Fruit fly (Drosophila melanogaster) whole organism, pupa: ENCODE measurements around the gene CG43703.

Experiments used
- CG10348 ChIP-seq: fragments of 200-800 bp; sonication (Bioruptor generic); IDR thresholded peaks from 2 replicates; pipeline ENCODE4 v1.3.6; 2022; ENCODE audit warnings: missing biosample characterization, missing genetic modification characterization
- CG12605 ChIP-seq: fragments of 200-800 bp; sonication (Bioruptor generic); IDR thresholded peaks from 2 replicates; pipeline ENCODE4 v1.3.6; 2022; ENCODE audit warnings: missing biosample characterization, missing genetic modification characterization
- CG13204 ChIP-seq: fragments of 200-800 bp; sonication (Bioruptor generic); optimal IDR thresholded peaks from 2 replicates; lab custom pipeline; 2018; ENCODE audit warnings: missing biosample characterization, mild to moderate bottlenecking, missing genetic modification characterization, moderate library complexity
- CG14655 ChIP-seq: fragments of 200-800 bp; sonication (Bioruptor generic); optimal IDR thresholded peaks from 3 replicates; lab custom pipeline; 2017; ENCODE audit warnings: mild to moderate bottlenecking, missing biosample characterization, missing genetic modification reagents, missing genetic modification characterization
- CG15710 ChIP-seq: fragments of 200-800 bp; sonication (Bioruptor generic); optimal IDR thresholded peaks from 2 replicates; lab custom pipeline; 2018; ENCODE audit warnings: missing biosample characterization, mild to moderate bottlenecking, missing genetic modification characterization, moderate library complexity
- CG17806 ChIP-seq: fragments of 200-800 bp; sonication (Bioruptor generic); optimal IDR thresholded peaks from 2 replicates; lab custom pipeline; 2018; ENCODE audit warnings: missing biosample characterization, mild to moderate bottlenecking, missing genetic modification characterization, moderate library complexity
- CG32121 ChIP-seq: fragments of 200-800 bp; sonication (Bioruptor generic); IDR thresholded peaks from 2 replicates; pipeline ENCODE4 v1.3.6; 2022; ENCODE audit warnings: missing biosample characterization, missing genetic modification characterization
- CG34367 ChIP-seq: fragments of 200-800 bp; sonication (Bioruptor generic); optimal IDR thresholded peaks from 2 replicates; lab custom pipeline; 2018; ENCODE audit warnings: missing biosample characterization, mild to moderate bottlenecking, missing genetic modification characterization
- CG4496 ChIP-seq: fragments of 200-800 bp; sonication (Bioruptor generic); IDR thresholded peaks from 3 replicates; pipeline ENCODE4 v1.3.6; 2022; ENCODE audit warnings: missing biosample characterization, missing genetic modification characterization
- CG8159 ChIP-seq: fragments of 200-800 bp; sonication (Bioruptor generic); optimal IDR thresholded peaks from 3 replicates; lab custom pipeline; 2018; ENCODE audit warnings: missing biosample characterization, mild to moderate bottlenecking, missing genetic modification characterization, moderate library complexity
- CG8301 ChIP-seq: fragments of 200-800 bp; sonication (Bioruptor generic); optimal IDR thresholded peaks from 2 replicates; lab custom pipeline; 2018; ENCODE audit warnings: missing biosample characterization, mild to moderate bottlenecking, missing genetic modification characterization
- CG9948 ChIP-seq: fragments of 200-800 bp; sonication (Bioruptor generic); optimal IDR thresholded peaks from 2 replicates; lab custom pipeline; 2018; ENCODE audit warnings: missing biosample characterization, mild to moderate bottlenecking, missing genetic modification characterization, moderate library complexity
- D1 ChIP-seq: fragments of 200-800 bp; sonication (Bioruptor generic); optimal IDR thresholded peaks from 2 replicates; lab custom pipeline; 2018; ENCODE audit warnings: missing biosample characterization, mild to moderate bottlenecking, missing genetic modification characterization, moderate library complexity
- EcR ChIP-seq: fragments of 200-800 bp; sonication (Bioruptor generic); optimal IDR thresholded peaks from 3 replicates; lab custom pipeline; 2019; ENCODE audit warnings: missing biosample characterization, missing genetic modification characterization, mild to moderate bottlenecking, moderate library complexity, missing genetic modification reagents
- Ets98B ChIP-seq: fragments of 200-800 bp; sonication (Bioruptor generic); IDR thresholded peaks from 2 replicates; pipeline ENCODE4 v1.3.6; 2022; ENCODE audit warnings: missing biosample characterization, missing genetic modification characterization
- Pif1A ChIP-seq: fragments of 200-800 bp; sonication (Bioruptor generic); optimal IDR thresholded peaks from 3 replicates; lab custom pipeline; 2016; ENCODE audit warnings: missing biosample characterization, missing genetic modification characterization
- Pif1B ChIP-seq: fragments of 200-800 bp; sonication (Bioruptor generic); optimal IDR thresholded peaks from 3 replicates; lab custom pipeline; 2016; ENCODE audit warnings: missing biosample characterization, missing genetic modification characterization
- Snoo ChIP-seq: fragments of 200-800 bp; sonication (Bioruptor generic); optimal IDR thresholded peaks from 3 replicates; lab custom pipeline; 2017; ENCODE audit warnings: missing biosample characterization, mild to moderate bottlenecking, missing genetic modification characterization, inconsistent platforms
- fd96Ca ChIP-seq: fragments of 200-800 bp; sonication (Bioruptor generic); IDR thresholded peaks from 3 replicates; pipeline ENCODE4 v1.3.6; 2022; ENCODE audit warnings: missing biosample characterization, missing genetic modification characterization
- gl ChIP-seq: fragments of 200-800 bp; sonication (Bioruptor generic); optimal IDR thresholded peaks from 2 replicates; lab custom pipeline; 2018; ENCODE audit warnings: missing biosample characterization, mild to moderate bottlenecking, missing genetic modification characterization
- rn ChIP-seq: fragments of 200-800 bp; sonication (Bioruptor generic); IDR thresholded peaks from 2 replicates; pipeline ENCODE4 v1.3.6; 2022; ENCODE audit warnings: missing biosample characterization, missing genetic modification characterization

The CG43703 gene

dm6 chr2L:3804641-3805273 lies 39.5 kb downstream of the CG43703 start:
- TF ChIP-seq Pif1A (GFP tag; lab: Kevin White, UChicago), result peak; percentile 100
- peak; percentile 100 for TF ChIP-seq CG17806 (tag; lab: Kevin White, UChicago)
- peak; percentile 97 for TF ChIP-seq CG10348 (GFP tag; lab: Robert Waterston, UW)
- peak; percentile 98 for TF ChIP-seq CG15710 (tag; lab: Kevin White, UChicago)
- peak; percentile 100 for TF ChIP-seq CG9948 (tag; lab: Kevin White, UChicago)
- peak; percentile 100 for TF ChIP-seq CG34367 (tag; lab: Kevin White, UChicago)
- TF ChIP-seq CG4496 (GFP tag; lab: Robert Waterston, UW), result peak; percentile 100
- TF ChIP-seq Ets98B (GFP tag; lab: Robert Waterston, UW), result peak; percentile 99
- TF ChIP-seq EcR (GFP tag; lab: Kevin White, UChicago), result peak; percentile 81
- TF ChIP-seq fd96Ca (GFP tag; lab: Robert Waterston, UW), result peak; percentile 100
- peak; percentile 99 for TF ChIP-seq CG8159 (tag; lab: Kevin White, UChicago)
- TF ChIP-seq CG14655 (GFP tag; lab: Kevin White, UChicago), result peak; percentile 100
- TF ChIP-seq CG13204 (GFP tag; lab: Kevin White, UChicago), result peak; percentile 96
- peak; percentile 98 for TF ChIP-seq rn (GFP tag; lab: Robert Waterston, UW)
- TF ChIP-seq D1 (tag; lab: Kevin White, UChicago), result peak; percentile 99
- peak; percentile 99 for TF ChIP-seq gl (tag; lab: Kevin White, UChicago)
- TF ChIP-seq CG12605 (GFP tag; lab: Robert Waterston, UW), result peak; percentile 99
- TF ChIP-seq Snoo (tag; lab: Kevin White, UChicago), result peak; percentile 89
- peak; percentile 99 for TF ChIP-seq Pif1B
- TF ChIP-seq CG8301 (tag; lab: Kevin White, UChicago), result peak; percentile 100
- peak; percentile 100 for TF ChIP-seq CG32121 (GFP tag; lab: Robert Waterston, UW)

dm6 chr2L:3805274-3806196 lies 40.2 kb downstream of the CG43703 start:
- peak; percentile 22 for TF ChIP-seq CG34367 (tag; lab: Kevin White, UChicago)
- peak; percentile 4 for TF ChIP-seq CG17806 (tag; lab: Kevin White, UChicago)
- peak; percentile 71; the same call in 1 of the 3 replicates for TF ChIP-seq CG4496 (GFP tag; lab: Robert Waterston, UW)
- TF ChIP-seq CG14655 (GFP tag; lab: Kevin White, UChicago), result peak; percentile 76
- no peak for TF ChIP-seq Pif1B
- no peak for TF ChIP-seq EcR (GFP tag; lab: Kevin White, UChicago)
- TF ChIP-seq gl (tag; lab: Kevin White, UChicago), result no peak
- peak; percentile 59 for TF ChIP-seq CG9948 (tag; lab: Kevin White, UChicago)
- TF ChIP-seq Snoo (tag; lab: Kevin White, UChicago), result no peak
- no peak for TF ChIP-seq D1 (tag; lab: Kevin White, UChicago)
- peak; percentile 73 for TF ChIP-seq CG8159 (tag; lab: Kevin White, UChicago)
- TF ChIP-seq CG32121 (GFP tag; lab: Robert Waterston, UW), result 0 out of 2 replicates have a peak, but pooled peaks have one; percentile 35
- TF ChIP-seq Ets98B (GFP tag; lab: Robert Waterston, UW), result peak; percentile 59
- no peak for TF ChIP-seq Pif1A (GFP tag; lab: Kevin White, UChicago)
- TF ChIP-seq rn (GFP tag; lab: Robert Waterston, UW), result no peak
- peak; percentile 47 for TF ChIP-seq CG15710 (tag; lab: Kevin White, UChicago)
- TF ChIP-seq fd96Ca (GFP tag; lab: Robert Waterston, UW), result peak; percentile 63; the same call in 2 of the 3 replicates
- no peak for TF ChIP-seq CG13204 (GFP tag; lab: Kevin White, UChicago)
- 0 out of 2 replicates have a peak, but pooled peaks have one; percentile 22 for TF ChIP-seq CG12605 (GFP tag; lab: Robert Waterston, UW)
- no peak for TF ChIP-seq CG10348 (GFP tag; lab: Robert Waterston, UW)
- peak; percentile 22 for TF ChIP-seq CG8301 (tag; lab: Kevin White, UChicago)

- TF ChIP-seq Pif1B (no peak), CG14655 (GFP tag; lab: Kevin White, UChicago) (no peak), Ets98B (GFP tag; lab: Robert Waterston, UW) (peak; percentile 75), CG15710 (tag; lab: Kevin White, UChicago) (no peak), CG8159 (tag; lab: Kevin White, UChicago) (no peak), CG17806 (tag; lab: Kevin White, UChicago) (peak; percentile 41), CG8301 (tag; lab: Kevin White, UChicago) (no peak), fd96Ca (GFP tag; lab: Robert Waterston, UW) (no peak), D1 (tag; lab: Kevin White, UChicago) (peak; percentile 64), EcR (GFP tag; lab: Kevin White, UChicago) (no peak), CG32121 (GFP tag; lab: Robert Waterston, UW) (peak; percentile 26; the same call in 1 of the 2 replicates), CG13204 (GFP tag; lab: Kevin White, UChicago) (no peak), CG4496 (GFP tag; lab: Robert Waterston, UW) (peak; percentile 66; the same call in 2 of the 3 replicates), Snoo (tag; lab: Kevin White, UChicago) (no peak), CG12605 (GFP tag; lab: Robert Waterston, UW) (peak; percentile 41; the same call in 1 of the 2 replicates), rn (GFP tag; lab: Robert Waterston, UW) (no peak), CG9948 (tag; lab: Kevin White, UChicago) (peak; percentile 32), CG34367 (tag; lab: Kevin White, UChicago) (peak; percentile 9), CG10348 (GFP tag; lab: Robert Waterston, UW) (no peak), Pif1A (GFP tag; lab: Kevin White, UChicago) (no peak), gl (tag; lab: Kevin White, UChicago) (no peak)
Measured at dm6 chr2L:3806197-3807030, 41.1 kb downstream of the CG43703 start.
